Fruit fly (Drosophila melanogaster) S2 (cell line): Measurements from ENCODE around the gene CG13962.

Experiments used
- CG8478 ChIP-seq: fragments of >200 bp; optimal IDR thresholded peaks from 2 replicates; lab custom pipeline; 2018
- CTCF ChIP-seq, 2 experiments: fragments of >200 bp; optimal IDR thresholded peaks; 2 replicates each; lab custom pipeline; 2018

The CG13962 gene

dm6 chr2L:19814432-19814831, at the start of gene CG13962:
Gene CG13962, minus strand, starts transcription at chr2L:19814532.
- TF ChIP-seq CTCF (optimal IDR thresholded peaks at IDR 0.05; lab: Kevin White, UChicago), result no peak
- no peak for TF ChIP-seq CG8478 (lab: Kevin White, UChicago)

- no peak for TF ChIP-seq CTCF (optimal IDR thresholded peaks at IDR 0.05; lab: Kevin White, UChicago)
- TF ChIP-seq CG8478 (lab: Kevin White, UChicago), result no peak
Observed at dm6 chr2L:19859746-19860145, 45.4 kb upstream of the CG13962 start.

dm6 chr2L:19855235-19855634, 40.9 kb upstream of the CG13962 start:
- no peak for TF ChIP-seq CTCF (optimal IDR thresholded peaks at IDR 0.05; lab: Kevin White, UChicago)
- TF ChIP-seq CG8478 (lab: Kevin White, UChicago), result no peak

dm6 chr2L:19850928-19851327, 36.6 kb upstream of the CG13962 start:
- TF ChIP-seq CTCF (optimal IDR thresholded peaks at IDR 0.05; lab: Kevin White, UChicago) (no peak), CG8478 (lab: Kevin White, UChicago) (no peak)

dm6 chr2L:19849741-19850140, 35.4 kb upstream of the CG13962 start:
- no peak for TF ChIP-seq CG8478 (lab: Kevin White, UChicago)
- TF ChIP-seq CTCF (optimal IDR thresholded peaks at IDR 0.05; lab: Kevin White, UChicago), result no peak

dm6 chr2L:19847542-19847941, 33.2 kb upstream of the CG13962 start:
- TF ChIP-seq CTCF (optimal IDR thresholded peaks at IDR 0.05; lab: Kevin White, UChicago), result no peak
- no peak for TF ChIP-seq CG8478 (lab: Kevin White, UChicago)

- TF ChIP-seq CTCF (optimal IDR thresholded peaks at IDR 0.05; lab: Kevin White, UChicago), result no peak
- no peak for TF ChIP-seq CG8478 (lab: Kevin White, UChicago)
Observed at dm6 chr2L:19846226-19846625, 31.9 kb upstream of the CG13962 start.

dm6 chr2L:19836226-19836625, 21.9 kb upstream of the CG13962 start:
- TF ChIP-seq CG8478 (lab: Kevin White, UChicago) (no peak), CTCF (optimal IDR thresholded peaks at IDR 0.05; lab: Kevin White, UChicago) (no peak)

dm6 chr2L:19835186-19835585, 20.9 kb upstream of the CG13962 start:
- TF ChIP-seq CG8478 (lab: Kevin White, UChicago) (no peak), CTCF (optimal IDR thresholded peaks at IDR 0.05; lab: Kevin White, UChicago) (no peak)

dm6 chr2L:19831388-19831787, 17.1 kb upstream of the CG13962 start:
- TF ChIP-seq CG8478 (lab: Kevin White, UChicago) (no peak), CTCF (optimal IDR thresholded peaks at IDR 0.05; lab: Kevin White, UChicago) (no peak)

dm6 chr2L:19829353-19829752, 15.0 kb upstream of the CG13962 start:
- TF ChIP-seq CG8478 (lab: Kevin White, UChicago) (no peak), CTCF (optimal IDR thresholded peaks at IDR 0.05; lab: Kevin White, UChicago) (no peak)

- no peak for TF ChIP-seq CTCF (optimal IDR thresholded peaks at IDR 0.05; lab: Kevin White, UChicago)
- TF ChIP-seq CG8478 (lab: Kevin White, UChicago), result no peak
Observed at dm6 chr2L:19824290-19824689, 10.0 kb upstream of the CG13962 start.

- TF ChIP-seq CTCF (optimal IDR thresholded peaks at IDR 0.05; lab: Kevin White, UChicago), result peak; percentile 25 to 29
- no peak for TF ChIP-seq CG8478 (lab: Kevin White, UChicago)
Observed at dm6 chr2L:19819896-19820295, 5.6 kb upstream of the CG13962 start.

dm6 chr2L:19817147-19817546, 2.8 kb upstream of the CG13962 start:
- peak; percentile 92 to 94 for TF ChIP-seq CTCF (optimal IDR thresholded peaks at IDR 0.05; lab: Kevin White, UChicago)
- TF ChIP-seq CG8478 (lab: Kevin White, UChicago), result no peak

- TF ChIP-seq CTCF (optimal IDR thresholded peaks at IDR 0.05; lab: Kevin White, UChicago) (no peak), CG8478 (lab: Kevin White, UChicago) (no peak)
Observed at dm6 chr2L:19810642-19811041, 3.7 kb downstream of the CG13962 start.

- no peak for TF ChIP-seq CG8478 (lab: Kevin White, UChicago)
- no peak for TF ChIP-seq CTCF (optimal IDR thresholded peaks at IDR 0.05; lab: Kevin White, UChicago)
Observed at dm6 chr2L:19809515-19810049, 4.8 kb downstream of the CG13962 start.
